Fruit fly (Drosophila melanogaster) whole organism, adult: ENCODE data around the gene CG15296.

ENCODE experiments used
- CG11617 ChIP-seq: fragments of 200-800 bp; sonication (Bioruptor generic); optimal IDR thresholded peaks from 2 replicates; lab custom pipeline; 2017; ENCODE audit warnings: mild to moderate bottlenecking, missing biosample characterization, missing genetic modification reagents, missing genetic modification characterization
- CG12768 ChIP-seq: fragments of 200-800 bp; sonication (Bioruptor generic); optimal IDR thresholded peaks from 2 replicates; lab custom pipeline; 2017; ENCODE audit warnings: missing biosample characterization, missing genetic modification characterization, mild to moderate bottlenecking, moderate library complexity, missing genetic modification reagents
- CG14711 ChIP-seq: fragments of 200-800 bp; sonication (Bioruptor generic); optimal IDR thresholded peaks from 2 replicates; lab custom pipeline; 2018; ENCODE audit warnings: missing biosample characterization, mild to moderate bottlenecking, missing genetic modification characterization, moderate library complexity
- CG1620 ChIP-seq: fragments of 200-800 bp; sonication (Bioruptor generic); optimal IDR thresholded peaks from 2 replicates; lab custom pipeline; 2016; ENCODE audit warnings: missing biosample characterization, missing genetic modification characterization
- CG33017 ChIP-seq: fragments of 200-800 bp; sonication (Bioruptor generic); optimal IDR thresholded peaks from 2 replicates; lab custom pipeline; 2018; ENCODE audit warnings: missing biosample characterization, mild to moderate bottlenecking, missing genetic modification characterization, moderate library complexity
- CG5204 ChIP-seq: fragments of 200-800 bp; sonication (Bioruptor generic); optimal IDR thresholded peaks from 2 replicates; lab custom pipeline; 2016; ENCODE audit warnings: missing biosample characterization, missing genetic modification characterization
- CG7045 ChIP-seq: fragments of 200-800 bp; sonication (Bioruptor generic); optimal IDR thresholded peaks from 2 replicates; lab custom pipeline; 2017; ENCODE audit warnings: missing biosample characterization, mild to moderate bottlenecking, missing genetic modification characterization
- CG7101 ChIP-seq: fragments of 200-800 bp; sonication (Bioruptor generic); optimal IDR thresholded peaks from 2 replicates; lab custom pipeline; 2018; ENCODE audit warnings: missing biosample characterization, mild to moderate bottlenecking, missing genetic modification characterization, moderate library complexity
- Clk ChIP-seq: fragments of 200-800 bp; sonication (Bioruptor generic); optimal IDR thresholded peaks from 2 replicates; lab custom pipeline; 2017; ENCODE audit warnings: missing biosample characterization, missing genetic modification characterization
- Crg-1 ChIP-seq: fragments of 200-800 bp; sonication (Bioruptor generic); optimal IDR thresholded peaks from 2 replicates; lab custom pipeline; 2016; ENCODE audit warnings: missing biosample characterization, missing genetic modification characterization
- Hr96 ChIP-seq: fragments of 200-800 bp; sonication (Bioruptor generic); optimal IDR thresholded peaks from 2 replicates; lab custom pipeline; 2016; ENCODE audit warnings: missing biosample characterization, missing genetic modification characterization
- Mnt ChIP-seq: fragments of 200-800 bp; sonication (Bioruptor generic); optimal IDR thresholded peaks from 2 replicates; lab custom pipeline; 2016; ENCODE audit warnings: missing biosample characterization, mild to moderate bottlenecking, missing genetic modification characterization
- bab1 ChIP-seq: fragments of 200-800 bp; sonication (Bioruptor generic); optimal IDR thresholded peaks from 3 replicates; lab custom pipeline; 2019; ENCODE audit warnings: missing biosample characterization, mild to moderate bottlenecking, missing genetic modification characterization, moderate library complexity
- cic ChIP-seq: fragments of 200-800 bp; sonication (Bioruptor generic); optimal IDR thresholded peaks from 2 replicates; lab custom pipeline; 2017; ENCODE audit warnings: missing biosample characterization, mild to moderate bottlenecking, missing genetic modification characterization, moderate library complexity
- cnc ChIP-seq, 2 experiments: fragments of >200 bp; optimal IDR thresholded peaks; 2 replicates each; lab custom pipeline; 2017
- kay ChIP-seq: fragments of 200-800 bp; sonication (Bioruptor generic); peaks from one replicate; lab custom pipeline; 2016; ENCODE audit warnings: missing biosample characterization, missing genetic modification characterization, borderline replicate concordance
- ovo ChIP-seq: fragments of 200-800 bp; sonication (Bioruptor generic); optimal IDR thresholded peaks from 2 replicates; lab custom pipeline; 2016; ENCODE audit warnings: missing biosample characterization, missing genetic modification characterization
- pad ChIP-seq: fragments of 200-800 bp; sonication (Bioruptor generic); optimal IDR thresholded peaks from 3 replicates; lab custom pipeline; 2017; ENCODE audit warnings: missing biosample characterization, missing genetic modification characterization, mild to moderate bottlenecking, moderate library complexity, missing genetic modification reagents
- tj ChIP-seq: fragments of 200-800 bp; sonication (Bioruptor generic); optimal IDR thresholded peaks from 3 replicates; lab custom pipeline; 2017; ENCODE audit warnings: missing biosample characterization, mild to moderate bottlenecking, missing genetic modification characterization, moderate library complexity
- toe ChIP-seq: fragments of 200-800 bp; sonication (Bioruptor generic); optimal IDR thresholded peaks from 2 replicates; lab custom pipeline; 2016; ENCODE audit warnings: missing biosample characterization, missing genetic modification characterization

The CG15296 gene

dm6 chrX:10600254-10600916 is 34.0 kb upstream of the CG15296 start:
- TF ChIP-seq Mnt (GFP tag; lab: Kevin White, UChicago) (peak; percentile 29), Hr96 (GFP tag; lab: Kevin White, UChicago) (no peak), Crg-1 (GFP tag; lab: Kevin White, UChicago) (no peak), Clk (GFP tag; lab: Kevin White, UChicago) (no peak), ovo (GFP tag; lab: Kevin White, UChicago) (no peak), CG5204 (GFP tag; lab: Kevin White, UChicago) (no peak), cic (GFP tag; lab: Kevin White, UChicago) (no peak), kay (no peak), CG1620 (GFP tag; lab: Kevin White, UChicago) (peak; percentile 2), CG14711 (tag; lab: Kevin White, UChicago) (peak; percentile 54), CG11617 (GFP tag; lab: Kevin White, UChicago) (no peak), CG12768 (GFP tag; lab: Kevin White, UChicago) (no peak), tj (GFP tag; lab: Kevin White, UChicago) (peak; percentile 55), cnc (optimal IDR thresholded peaks at IDR 0.05; lab: Kevin White, UChicago) (no peak), bab1 (GFP tag; lab: Kevin White, UChicago) (peak; percentile 58), pad (GFP tag; lab: Kevin White, UChicago) (peak; percentile 25), CG7045 (GFP tag; lab: Kevin White, UChicago) (no peak), toe (GFP tag; lab: Kevin White, UChicago) (no peak), CG7101 (tag; lab: Kevin White, UChicago) (peak; percentile 43), CG33017 (tag; lab: Kevin White, UChicago) (no peak)

- no peak for TF ChIP-seq Crg-1 (GFP tag; lab: Kevin White, UChicago)
- peak; percentile 2 for TF ChIP-seq Mnt (GFP tag; lab: Kevin White, UChicago)
Measured at dm6 chrX:10599318-10599717, 32.9 kb upstream of the CG15296 start.

dm6 chrX:10595813-10596212 is 29.4 kb upstream of the CG15296 start, which contains the start of the genes Hmr and CG2124:
Gene Hmr, minus strand, starts transcription at chrX:10595855.
Gene CG2124, plus strand, starts transcription at chrX:10596122.
- no peak for TF ChIP-seq Mnt (GFP tag; lab: Kevin White, UChicago)
- no peak for TF ChIP-seq kay
- no peak for TF ChIP-seq Hr96 (GFP tag; lab: Kevin White, UChicago)
- TF ChIP-seq CG14711 (tag; lab: Kevin White, UChicago): peak; percentile 8
- TF ChIP-seq CG7045 (GFP tag; lab: Kevin White, UChicago): no peak
- TF ChIP-seq ovo (GFP tag; lab: Kevin White, UChicago): no peak
- no peak for TF ChIP-seq cnc (optimal IDR thresholded peaks at IDR 0.05; lab: Kevin White, UChicago)
- no peak for TF ChIP-seq CG1620 (GFP tag; lab: Kevin White, UChicago)
- peak; percentile 48 for TF ChIP-seq bab1 (GFP tag; lab: Kevin White, UChicago)

- no peak for TF ChIP-seq ovo (GFP tag; lab: Kevin White, UChicago)
- no peak for TF ChIP-seq CG7045 (GFP tag; lab: Kevin White, UChicago)
- no peak for TF ChIP-seq toe (GFP tag; lab: Kevin White, UChicago)
- TF ChIP-seq Crg-1 (GFP tag; lab: Kevin White, UChicago): no peak
- no peak for TF ChIP-seq CG14711 (tag; lab: Kevin White, UChicago)
- no peak for TF ChIP-seq kay
- no peak for TF ChIP-seq bab1 (GFP tag; lab: Kevin White, UChicago)
- no peak for TF ChIP-seq cic (GFP tag; lab: Kevin White, UChicago)
- no peak for TF ChIP-seq CG5204 (GFP tag; lab: Kevin White, UChicago)
- TF ChIP-seq CG12768 (GFP tag; lab: Kevin White, UChicago): no peak
- no peak for TF ChIP-seq cnc (optimal IDR thresholded peaks at IDR 0.05; lab: Kevin White, UChicago)
Measured at dm6 chrX:10588789-10589188, 22.4 kb upstream of the CG15296 start, which contains the start of gene Rab9D. Gene Rab9D, plus strand, starts transcription at chrX:10589089.

- TF ChIP-seq CG14711 (tag; lab: Kevin White, UChicago): peak; percentile 63
- TF ChIP-seq CG7045 (GFP tag; lab: Kevin White, UChicago): no peak
- TF ChIP-seq CG1620 (GFP tag; lab: Kevin White, UChicago): no peak
- no peak for TF ChIP-seq tj (GFP tag; lab: Kevin White, UChicago)
- TF ChIP-seq kay: no peak
- no peak for TF ChIP-seq Mnt (GFP tag; lab: Kevin White, UChicago)
- no peak for TF ChIP-seq cnc (optimal IDR thresholded peaks at IDR 0.05; lab: Kevin White, UChicago)
- no peak for TF ChIP-seq CG33017 (tag; lab: Kevin White, UChicago)
- no peak for TF ChIP-seq Crg-1 (GFP tag; lab: Kevin White, UChicago)
- peak; percentile 7 for TF ChIP-seq pad (GFP tag; lab: Kevin White, UChicago)
- TF ChIP-seq CG11617 (GFP tag; lab: Kevin White, UChicago): no peak
- TF ChIP-seq ovo (GFP tag; lab: Kevin White, UChicago): no peak
- no peak for TF ChIP-seq CG5204 (GFP tag; lab: Kevin White, UChicago)
- TF ChIP-seq CG7101 (tag; lab: Kevin White, UChicago): peak; percentile 24
- peak; percentile 95 for TF ChIP-seq bab1 (GFP tag; lab: Kevin White, UChicago)
- TF ChIP-seq CG12768 (GFP tag; lab: Kevin White, UChicago): no peak
Measured at dm6 chrX:10587445-10587844, 21.1 kb upstream of the CG15296 start.

dm6 chrX:10586173-10586572 is 19.8 kb upstream of the CG15296 start:
- peak; percentile 96 for TF ChIP-seq tj (GFP tag; lab: Kevin White, UChicago)
- TF ChIP-seq kay: no peak
- no peak for TF ChIP-seq Hr96 (GFP tag; lab: Kevin White, UChicago)
- no peak for TF ChIP-seq Clk (GFP tag; lab: Kevin White, UChicago)
- TF ChIP-seq cnc (optimal IDR thresholded peaks at IDR 0.05; lab: Kevin White, UChicago): no peak
